Worm (Caenorhabditis elegans) whole organism, L3 larva: ENCODE measurements around the gene C07G1.15.

ENCODE experiments used
- nhr-28 ChIP-seq: fragments of 150-350 bp; optimal IDR thresholded peaks from 2 replicates; lab custom pipeline; 2014; ENCODE audit warnings: missing biosample characterization, missing genetic modification characterization
- skn-1 ChIP-seq: fragments of 150-350 bp; optimal IDR thresholded peaks from 2 replicates; lab custom pipeline; 2014; ENCODE audit warnings: missing biosample characterization, missing genetic modification characterization
- tbx-2 ChIP-seq: sonication (generic microtip); optimal IDR thresholded peaks from 2 replicates; lab custom pipeline; 2016; ENCODE audit warnings: mild to moderate bottlenecking, missing genetic modification characterization, missing compliant biosample characterization

DNA sequence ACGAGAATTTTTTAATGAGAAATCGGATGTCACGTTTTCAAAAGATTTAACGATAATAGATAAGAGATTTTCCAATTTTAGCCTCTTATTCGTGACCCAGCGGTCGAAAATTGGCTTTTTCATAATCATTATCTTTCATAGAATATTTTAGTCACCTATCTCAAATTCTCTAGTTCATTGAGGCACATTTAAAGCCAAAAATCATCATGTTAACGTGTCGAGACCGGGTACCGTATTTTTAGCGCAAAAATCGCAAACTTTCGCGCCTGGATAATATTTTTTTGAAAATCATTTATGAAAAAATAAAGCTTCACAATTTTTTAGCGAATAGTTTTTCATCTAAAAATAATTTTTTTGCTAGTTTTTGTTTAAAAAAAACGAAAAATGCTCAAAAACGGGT lies 3.8 kb upstream of the C07G1.15 start, which contains the start of gene B0218.7:
- TF ChIP-seq nhr-28 (no peak), skn-1 (tag; lab: Kevin White, UChicago) (no peak), tbx-2 (tag; lab: Kevin White, UChicago) (no peak)
